Fruit fly (Drosophila melanogaster): Measurements from ENCODE around the gene pic.

The pic gene

dm6 chr3R:13010905-13011620 lies 41.0 kb upstream of the pic start, which contains the start of gene CG8031 (continued):
- peak in 1 of 2 experiments; percentile 6 for TF ChIP-seq crp (GFP tag; optimal IDR thresholded peaks at IDR 0.05)
- peak; percentile 60 for TF ChIP-seq BEAF-32 (GFP tag; optimal IDR thresholded peaks at IDR 0.05)
- TF ChIP-seq yki (optimal IDR thresholded peaks at IDR 0.05), result no peak
- peak; percentile 26 for TF ChIP-seq trem (tag; optimal IDR thresholded peaks at IDR 0.05)
- no peak for TF ChIP-seq fd3F (GFP tag; optimal IDR thresholded peaks at IDR 0.05)
- 0 out of 4 replicates have a peak, but pooled peaks have one; percentile 17 for TF ChIP-seq Dll (GFP tag; IDR thresholded peaks at IDR 0.05; ENCODE audit: partially characterized antibody)
- peak; percentile 68 for TF ChIP-seq nmo (GFP tag; optimal IDR thresholded peaks at IDR 0.05)
- TF ChIP-seq insv (GFP tag; optimal IDR thresholded peaks at IDR 0.05), result peak in 1 of 2 experiments; percentile 12
- peak; percentile 66; the same call in 2 of the 3 replicates for TF ChIP-seq CG34422 (GFP tag; IDR thresholded peaks at IDR 0.05)
- no peak; the same call in 2 of the 3 replicates for TF ChIP-seq CG6791 (GFP tag; IDR thresholded peaks at IDR 0.05; ENCODE audit: partially characterized antibody)
- peak; percentile 91 for TF ChIP-seq Sin3A (optimal IDR thresholded peaks at IDR 0.05)
- peak; percentile 35 for TF ChIP-seq Myb (GFP tag; optimal IDR thresholded peaks at IDR 0.05)
- no peak for TF ChIP-seq HHEX (GFP tag; optimal IDR thresholded peaks at IDR 0.05)
- TF ChIP-seq lola (GFP tag; optimal IDR thresholded peaks at IDR 0.05), result peak in 1 of 3 experiments; percentile 14
- peak; percentile 28; the same call in 2 of the 3 replicates for TF ChIP-seq CG34224 (GFP tag; IDR thresholded peaks at IDR 0.05; ENCODE audit: partially characterized antibody)
- TF ChIP-seq cg (GFP tag; optimal IDR thresholded peaks at IDR 0.05), result peak; percentile 97
- 0 out of 3 replicates have a peak, but pooled peaks have one; percentile 16 for TF ChIP-seq zfh1 (GFP tag; IDR thresholded peaks at IDR 0.05)
- no peak for TF ChIP-seq CG12744 (GFP tag; optimal IDR thresholded peaks at IDR 0.05)
- peak; percentile 38; the same call in 1 of the 3 replicates for TF ChIP-seq row (GFP tag; IDR thresholded peaks at IDR 0.05)
- TF ChIP-seq bbx (GFP tag; IDR thresholded peaks at IDR 0.05; ENCODE audit: partially characterized antibody), result peak; percentile 32; the same call in 1 of the 2 replicates
- no peak for TF ChIP-seq nerfin-2 (GFP tag; IDR thresholded peaks at IDR 0.05; ENCODE audit: partially characterized antibody)
- 0 out of 2 replicates have a peak, but pooled peaks have one; percentile 17 for TF ChIP-seq Bgb (GFP tag; IDR thresholded peaks at IDR 0.05; ENCODE audit: partially characterized antibody)
- TF ChIP-seq tio (GFP tag; optimal IDR thresholded peaks at IDR 0.05), result no peak
- peak; percentile 97 for TF ChIP-seq MESR4 (GFP tag; optimal IDR thresholded peaks at IDR 0.05)
- no peak for TF ChIP-seq MTF-1 (GFP tag; optimal IDR thresholded peaks at IDR 0.05; ENCODE audit: borderline replicate concordance)
- peak; percentile 54 for TF ChIP-seq CG3847 (GFP tag; IDR thresholded peaks at IDR 0.05)
- no peak for TF ChIP-seq Lpt (GFP tag; optimal IDR thresholded peaks at IDR 0.05)
- peak; percentile 82 for TF ChIP-seq gfzf (GFP tag; optimal IDR thresholded peaks at IDR 0.05)
- TF ChIP-seq Adf1 (GFP tag; IDR thresholded peaks at IDR 0.05), result no peak
- TF ChIP-seq CG14050 (GFP tag; IDR thresholded peaks at IDR 0.05), result 0 out of 3 replicates have a peak, but pooled peaks have one; percentile 18
- no peak for TF ChIP-seq CG10147 (GFP tag; optimal IDR thresholded peaks at IDR 0.05)
- TF ChIP-seq CG2712 (tag; optimal IDR thresholded peaks at IDR 0.05), result peak; percentile 17
- TF ChIP-seq CG14710 (tag; optimal IDR thresholded peaks at IDR 0.05), result peak; percentile 83
- TF ChIP-seq CG10321 (GFP tag; IDR thresholded peaks at IDR 0.05), result 0 out of 2 replicates have a peak, but pooled peaks have one; percentile 16
- TF ChIP-seq tll (GFP tag; optimal IDR thresholded peaks at IDR 0.05), result peak in 1 of 2 experiments; percentile 5
- TF ChIP-seq CG8478 (optimal IDR thresholded peaks at IDR 0.05), result peak; percentile 21
- TF ChIP-seq Lhr (GFP tag; optimal IDR thresholded peaks at IDR 0.05), result peak; percentile 78
- TF ChIP-seq CG4617 (GFP tag; optimal IDR thresholded peaks at IDR 0.05; ENCODE audit: borderline replicate concordance), result peak; percentile 58
- peak; percentile 14 for TF ChIP-seq CG12104 (GFP tag; optimal IDR thresholded peaks at IDR 0.05)
- peak; percentile 52 for TF ChIP-seq Dp (GFP tag; optimal IDR thresholded peaks at IDR 0.05)
- 0 out of 2 replicates have a peak, but pooled peaks have one; percentile 9 for TF ChIP-seq seq (GFP tag; IDR thresholded peaks at IDR 0.05)
- TF ChIP-seq CG17829 (tag; optimal IDR thresholded peaks at IDR 0.05), result peak; percentile 7
- TF ChIP-seq grau (tag; optimal IDR thresholded peaks at IDR 0.05), result no peak
- TF ChIP-seq CG30020 (tag; optimal IDR thresholded peaks at IDR 0.05), result peak; percentile 27
- TF ChIP-seq pzg (GFP tag; optimal IDR thresholded peaks at IDR 0.05), result peak; percentile 62
- peak; percentile 60 for TF ChIP-seq CG10267 (tag; optimal IDR thresholded peaks at IDR 0.05)
- TF ChIP-seq CG12659 (GFP tag; optimal IDR thresholded peaks at IDR 0.05), result peak; percentile 78

All from whole organism, embryonic.